Fruit fly (Drosophila melanogaster) whole organism, adult: ENCODE data around the gene Bsg.

Experiments
- CG11617 ChIP-seq: fragments of 200-800 bp; sonication (Bioruptor generic); optimal IDR thresholded peaks from 2 replicates; lab custom pipeline; 2017; ENCODE audit warnings: mild to moderate bottlenecking, missing biosample characterization, missing genetic modification reagents, missing genetic modification characterization
- CG12768 ChIP-seq: fragments of 200-800 bp; sonication (Bioruptor generic); optimal IDR thresholded peaks from 2 replicates; lab custom pipeline; 2017; ENCODE audit warnings: missing biosample characterization, missing genetic modification characterization, mild to moderate bottlenecking, moderate library complexity, missing genetic modification reagents
- CG14711 ChIP-seq: fragments of 200-800 bp; sonication (Bioruptor generic); optimal IDR thresholded peaks from 2 replicates; lab custom pipeline; 2018; ENCODE audit warnings: missing biosample characterization, mild to moderate bottlenecking, missing genetic modification characterization, moderate library complexity
- CG33017 ChIP-seq: fragments of 200-800 bp; sonication (Bioruptor generic); optimal IDR thresholded peaks from 2 replicates; lab custom pipeline; 2018; ENCODE audit warnings: missing biosample characterization, mild to moderate bottlenecking, missing genetic modification characterization, moderate library complexity
- CG5204 ChIP-seq: fragments of 200-800 bp; sonication (Bioruptor generic); optimal IDR thresholded peaks from 2 replicates; lab custom pipeline; 2016; ENCODE audit warnings: missing biosample characterization, missing genetic modification characterization
- CG7045 ChIP-seq: fragments of 200-800 bp; sonication (Bioruptor generic); optimal IDR thresholded peaks from 2 replicates; lab custom pipeline; 2017; ENCODE audit warnings: missing biosample characterization, mild to moderate bottlenecking, missing genetic modification characterization
- CG7101 ChIP-seq: fragments of 200-800 bp; sonication (Bioruptor generic); optimal IDR thresholded peaks from 2 replicates; lab custom pipeline; 2018; ENCODE audit warnings: missing biosample characterization, mild to moderate bottlenecking, missing genetic modification characterization, moderate library complexity
- Clk ChIP-seq: fragments of 200-800 bp; sonication (Bioruptor generic); optimal IDR thresholded peaks from 2 replicates; lab custom pipeline; 2017; ENCODE audit warnings: missing biosample characterization, missing genetic modification characterization
- Crg-1 ChIP-seq: fragments of 200-800 bp; sonication (Bioruptor generic); optimal IDR thresholded peaks from 2 replicates; lab custom pipeline; 2016; ENCODE audit warnings: missing biosample characterization, missing genetic modification characterization
- Hr96 ChIP-seq: fragments of 200-800 bp; sonication (Bioruptor generic); optimal IDR thresholded peaks from 2 replicates; lab custom pipeline; 2016; ENCODE audit warnings: missing biosample characterization, missing genetic modification characterization
- Mnt ChIP-seq: fragments of 200-800 bp; sonication (Bioruptor generic); optimal IDR thresholded peaks from 2 replicates; lab custom pipeline; 2016; ENCODE audit warnings: missing biosample characterization, mild to moderate bottlenecking, missing genetic modification characterization
- bab1 ChIP-seq: fragments of 200-800 bp; sonication (Bioruptor generic); optimal IDR thresholded peaks from 3 replicates; lab custom pipeline; 2019; ENCODE audit warnings: missing biosample characterization, mild to moderate bottlenecking, missing genetic modification characterization, moderate library complexity
- cic ChIP-seq: fragments of 200-800 bp; sonication (Bioruptor generic); optimal IDR thresholded peaks from 2 replicates; lab custom pipeline; 2017; ENCODE audit warnings: missing biosample characterization, mild to moderate bottlenecking, missing genetic modification characterization, moderate library complexity
- cnc ChIP-seq, 2 experiments: fragments of >200 bp; optimal IDR thresholded peaks; 2 replicates each; lab custom pipeline; 2017
- kay ChIP-seq: fragments of 200-800 bp; sonication (Bioruptor generic); peaks from one replicate; lab custom pipeline; 2016; ENCODE audit warnings: missing biosample characterization, missing genetic modification characterization, borderline replicate concordance
- ovo ChIP-seq: fragments of 200-800 bp; sonication (Bioruptor generic); optimal IDR thresholded peaks from 2 replicates; lab custom pipeline; 2016; ENCODE audit warnings: missing biosample characterization, missing genetic modification characterization
- pad ChIP-seq: fragments of 200-800 bp; sonication (Bioruptor generic); optimal IDR thresholded peaks from 3 replicates; lab custom pipeline; 2017; ENCODE audit warnings: missing biosample characterization, missing genetic modification characterization, mild to moderate bottlenecking, moderate library complexity, missing genetic modification reagents
- tj ChIP-seq: fragments of 200-800 bp; sonication (Bioruptor generic); optimal IDR thresholded peaks from 3 replicates; lab custom pipeline; 2017; ENCODE audit warnings: missing biosample characterization, mild to moderate bottlenecking, missing genetic modification characterization, moderate library complexity

The Bsg gene

DNA sequence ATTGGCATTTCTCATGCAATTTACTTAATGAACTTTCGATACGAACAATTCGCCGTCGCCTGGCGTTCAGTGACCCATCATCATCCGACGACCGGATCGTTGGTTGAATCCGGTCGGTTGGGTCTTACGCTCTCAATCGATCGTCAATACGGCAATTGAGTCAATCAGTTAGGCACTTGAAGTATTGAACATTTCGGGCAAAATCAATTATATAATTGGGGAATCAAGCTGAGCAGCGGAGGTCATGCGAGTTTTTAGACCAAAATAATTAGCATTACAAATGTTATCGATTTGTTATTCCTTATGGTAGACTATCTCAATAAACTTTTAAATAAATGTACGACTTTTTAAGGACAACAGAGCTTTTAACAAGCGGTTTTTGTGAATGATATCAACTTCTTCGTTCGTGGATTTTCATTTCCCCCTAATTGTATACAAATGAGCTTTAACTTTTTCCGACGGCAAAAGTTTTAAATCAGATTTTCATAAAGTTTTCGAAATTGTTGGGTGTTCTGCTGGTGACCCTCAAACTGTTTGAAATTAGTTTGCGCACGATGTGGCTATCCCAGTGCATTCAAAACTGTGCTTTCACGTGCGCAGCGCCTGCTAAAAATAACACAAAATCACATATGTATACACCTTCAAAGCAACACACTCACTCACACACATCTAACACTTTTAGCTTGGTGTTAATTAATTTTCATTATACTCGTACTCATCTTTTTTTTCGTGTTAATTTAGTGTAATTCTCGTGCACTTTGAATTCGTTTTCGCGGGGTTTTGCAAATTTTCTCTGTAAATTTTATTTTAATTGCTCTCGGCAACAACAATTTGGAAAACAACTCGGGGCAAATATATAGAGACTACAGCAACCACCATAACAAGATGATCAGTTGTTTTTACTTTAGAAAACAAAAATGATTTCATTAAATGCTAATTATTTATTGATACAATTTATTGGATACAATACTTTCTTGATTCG, 15.0 kb downstream of the Bsg start:
- no peak for TF ChIP-seq CG11617 (GFP tag; lab: Kevin White, UChicago)
- no peak for TF ChIP-seq CG7101 (tag; lab: Kevin White, UChicago)
- peak; percentile 93 for TF ChIP-seq kay (GFP tag; lab: Kevin White, UChicago)
- TF ChIP-seq Mnt (GFP tag; lab: Kevin White, UChicago), result peak; percentile 52
- no peak for TF ChIP-seq Clk (GFP tag; lab: Kevin White, UChicago)
- TF ChIP-seq tj (GFP tag; lab: Kevin White, UChicago), result peak; percentile 33
- TF ChIP-seq cic (GFP tag; lab: Kevin White, UChicago), result peak; percentile 0
- TF ChIP-seq pad (GFP tag; lab: Kevin White, UChicago), result no peak
- TF ChIP-seq CG14711 (tag; lab: Kevin White, UChicago), result no peak

DNA sequence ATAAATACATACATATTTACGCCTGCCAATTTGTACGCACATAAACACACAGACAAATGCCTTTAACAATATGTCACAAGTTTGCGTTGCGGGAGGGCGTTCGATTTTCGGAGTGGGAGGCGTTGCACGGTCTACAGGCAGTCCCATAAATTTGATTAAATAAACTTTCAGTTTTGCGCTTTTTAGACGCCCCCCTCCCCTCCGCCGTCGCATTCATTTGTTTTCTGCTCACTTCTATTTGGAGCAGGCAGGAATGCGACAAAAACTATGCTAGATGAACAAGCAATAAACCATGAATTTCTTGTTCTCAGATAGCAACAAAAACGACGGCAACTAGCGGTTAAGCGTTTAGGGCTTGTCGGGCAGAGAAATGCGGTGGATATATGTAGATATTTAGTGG, 15.8 kb downstream of the Bsg start:
- TF ChIP-seq Clk (GFP tag; lab: Kevin White, UChicago) (no peak), CG5204 (GFP tag; lab: Kevin White, UChicago) (peak; percentile 15)

dm6 chr2L:8099615-8100375, 16.6 kb downstream of the Bsg start:
- no peak for TF ChIP-seq CG33017 (tag; lab: Kevin White, UChicago)
- peak; percentile 19 for TF ChIP-seq CG14711 (tag; lab: Kevin White, UChicago)
- no peak for TF ChIP-seq Hr96
- TF ChIP-seq cnc (optimal IDR thresholded peaks at IDR 0.05; lab: Kevin White, UChicago), result peak in 1 of 2 experiments; percentile 20
- TF ChIP-seq kay (GFP tag; lab: Kevin White, UChicago), result peak; percentile 71
- peak; percentile 83 for TF ChIP-seq CG12768
- no peak for TF ChIP-seq bab1 (GFP tag; lab: Kevin White, UChicago)

DNA sequence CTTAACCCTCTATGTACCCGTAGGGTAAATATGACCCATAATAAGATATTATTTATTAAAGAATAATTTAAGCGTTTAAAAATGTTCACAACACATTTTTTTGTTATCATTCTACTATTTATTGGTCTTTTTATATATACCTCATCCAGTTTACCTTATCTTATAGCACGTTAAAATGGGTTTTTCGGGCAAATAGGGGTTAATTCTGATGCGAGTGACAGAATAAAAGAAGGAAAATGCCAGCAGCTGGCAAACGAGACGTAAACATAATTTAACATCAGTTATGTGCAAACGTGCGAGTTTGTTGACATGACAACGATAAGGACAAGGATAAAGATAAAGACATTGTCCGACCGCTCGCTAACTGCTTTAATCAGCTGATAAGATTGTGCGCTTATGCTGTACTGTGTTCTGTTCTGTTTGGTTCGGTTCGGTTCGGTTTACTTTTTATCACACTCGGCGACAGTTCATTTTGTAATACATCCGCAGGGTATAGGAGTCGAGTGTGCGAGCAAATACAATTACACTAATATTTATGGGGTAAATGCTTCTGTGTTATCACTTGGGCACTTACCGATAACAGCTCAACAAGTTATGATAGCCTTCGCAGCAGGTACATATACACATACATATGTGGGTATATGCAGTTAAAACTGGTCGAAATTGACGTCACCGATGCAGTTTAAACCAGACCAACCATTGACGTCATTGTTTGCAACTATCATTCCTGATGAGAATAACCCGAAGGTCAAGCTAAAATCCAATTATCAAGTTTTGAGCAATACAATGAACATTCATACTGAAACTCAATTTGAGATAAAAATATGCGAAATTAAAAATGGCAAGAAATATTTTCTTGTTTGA, 17.5 kb downstream of the Bsg start:
- TF ChIP-seq cic (GFP tag; lab: Kevin White, UChicago), result peak; percentile 87
- peak; percentile 78 for TF ChIP-seq kay (GFP tag; lab: Kevin White, UChicago)
- no peak for TF ChIP-seq CG5204 (GFP tag; lab: Kevin White, UChicago)
- peak; percentile 40 for TF ChIP-seq CG7101 (tag; lab: Kevin White, UChicago)
- peak; percentile 47 for TF ChIP-seq CG12768
- peak; percentile 26 for TF ChIP-seq Mnt (GFP tag; lab: Kevin White, UChicago)
- TF ChIP-seq Clk (GFP tag; lab: Kevin White, UChicago), result no peak
- TF ChIP-seq ovo (GFP tag; lab: Kevin White, UChicago), result peak; percentile 10

DNA sequence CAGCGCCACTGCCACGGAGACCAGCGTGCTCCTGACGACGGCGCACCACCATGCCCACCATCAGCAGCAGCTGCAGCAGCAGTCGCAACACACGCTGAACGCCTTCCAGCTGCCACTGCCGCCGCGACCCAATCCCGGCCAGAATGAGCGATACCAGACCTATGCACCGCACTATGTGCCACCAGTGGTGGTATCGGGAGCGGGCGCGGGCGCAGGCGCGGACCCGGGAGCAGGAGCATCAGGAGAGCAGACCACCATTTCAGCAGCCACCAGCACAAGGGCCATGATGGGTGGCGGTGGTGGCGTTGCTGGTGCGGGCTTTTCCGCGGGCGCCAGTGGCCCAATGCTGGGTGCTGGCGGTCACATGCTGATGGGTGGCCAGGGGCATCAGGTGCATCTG, 19.9 kb downstream of the Bsg start:
- no peak for TF ChIP-seq Clk (GFP tag; lab: Kevin White, UChicago)
- TF ChIP-seq CG14711 (tag; lab: Kevin White, UChicago), result no peak

DNA sequence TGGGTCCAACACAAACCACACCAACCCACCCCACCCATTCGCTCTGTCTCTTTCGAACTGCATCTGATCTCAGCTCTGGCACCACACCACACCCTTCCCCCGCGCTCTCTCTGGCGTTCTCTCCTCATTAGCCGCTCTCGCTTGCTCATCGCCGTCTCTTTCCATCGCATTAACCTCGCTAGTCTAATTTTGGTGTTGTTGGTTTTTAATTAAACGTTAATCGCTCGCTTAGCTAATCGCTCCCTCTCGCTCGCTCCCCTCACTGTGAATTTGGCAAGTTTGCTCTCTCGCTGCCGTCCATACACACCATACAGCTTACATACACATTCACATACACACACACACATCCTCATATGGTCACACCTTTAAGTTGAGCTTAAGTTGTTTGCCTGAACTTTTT, 20.9 kb downstream of the Bsg start:
- TF ChIP-seq CG7045 (GFP tag; lab: Kevin White, UChicago) (no peak), CG12768 (peak; percentile 41), cic (GFP tag; lab: Kevin White, UChicago) (peak; percentile 36), cnc (optimal IDR thresholded peaks at IDR 0.05; lab: Kevin White, UChicago) (no peak), Crg-1 (GFP tag; lab: Kevin White, UChicago) (peak; percentile 15), pad (GFP tag; lab: Kevin White, UChicago) (peak; percentile 8)

dm6 chr2L:8104706-8105105, 21.5 kb downstream of the Bsg start:
- TF ChIP-seq cic (GFP tag; lab: Kevin White, UChicago), result peak; percentile 44
- no peak for TF ChIP-seq CG7045 (GFP tag; lab: Kevin White, UChicago)
- peak; percentile 85 for TF ChIP-seq kay (GFP tag; lab: Kevin White, UChicago)
- peak; percentile 20 for TF ChIP-seq Mnt (GFP tag; lab: Kevin White, UChicago)
